Worm (Caenorhabditis elegans) whole organism, L1 larva: ENCODE data around the gene F54F2.14.

Experiments
- ama-1 ChIP-seq: fragments of 150-350 bp; optimal IDR thresholded peaks from 2 replicates; lab custom pipeline; 2014
- ceh-63 ChIP-seq: fragments of 200-800 bp; sonication (Bioruptor generic); optimal IDR thresholded peaks from 2 replicates; lab custom pipeline; 2018; ENCODE audit warnings: mild to moderate bottlenecking, missing genetic modification characterization, missing compliant biosample characterization
- ceh-88 ChIP-seq: fragments of 200-800 bp; sonication (Bioruptor generic); IDR thresholded peaks from 2 replicates; pipeline ENCODE4 v1.3.6; 2022; ENCODE audit warnings: missing genetic modification characterization, missing compliant biosample characterization
- fkh-10 ChIP-seq: sonication (generic microtip); optimal IDR thresholded peaks from 2 replicates; lab custom pipeline; 2017; ENCODE audit warnings: missing biosample characterization, missing genetic modification reagents, missing genetic modification characterization
- hlh-17 ChIP-seq: fragments of 200-800 bp; sonication (Bioruptor generic); optimal IDR thresholded peaks from 2 replicates; lab custom pipeline; 2018; ENCODE audit warnings: missing genetic modification characterization, mild to moderate bottlenecking, missing compliant biosample characterization, moderate library complexity, borderline replicate concordance
- lin-14 ChIP-seq: fragments of 200-800 bp; sonication (Bioruptor generic); optimal IDR thresholded peaks from 2 replicates; lab custom pipeline; 2018; ENCODE audit warnings: mild to moderate bottlenecking, missing genetic modification characterization, moderate library complexity, missing compliant biosample characterization
- nhr-11 ChIP-seq: fragments of 150-350 bp; optimal IDR thresholded peaks from 2 replicates; lab custom pipeline; 2014; ENCODE audit warnings: missing biosample characterization, missing genetic modification characterization
- nhr-76 ChIP-seq: sonication (generic microtip); optimal IDR thresholded peaks from 2 replicates; lab custom pipeline; 2017; ENCODE audit warnings: missing biosample characterization, missing genetic modification characterization
- snu-23 ChIP-seq: sonication (generic microtip); optimal IDR thresholded peaks from 2 replicates; lab custom pipeline; 2016; ENCODE audit warnings: missing genetic modification characterization, missing compliant biosample characterization
- unc-62 ChIP-seq: fragments of 150-350 bp; optimal IDR thresholded peaks from 2 replicates; lab custom pipeline; 2014; ENCODE audit warnings: missing biosample characterization, missing genetic modification reagents, missing genetic modification characterization
- zag-1 ChIP-seq: fragments of 150-350 bp; optimal IDR thresholded peaks from 2 replicates; lab custom pipeline; 2014; ENCODE audit warnings: missing biosample characterization, missing genetic modification characterization

- TF ChIP-seq fkh-10 (GFP tag; lab: Kevin White, UChicago) (no peak), nhr-11 (no peak), hlh-17 (GFP tag; lab: Kevin White, UChicago) (no peak), unc-62 (GFP tag; lab: Kevin White, UChicago) (no peak), ceh-88 (peak; percentile 49; the same call in 1 of the 2 replicates), snu-23 (peak; percentile 81), zag-1 (tag; lab: Kevin White, UChicago) (no peak), ceh-63 (GFP tag; lab: Kevin White, UChicago) (no peak), nhr-76 (tag; lab: Kevin White, UChicago) (no peak), lin-14 (GFP tag; lab: Kevin White, UChicago) (peak; percentile 95), ama-1 (lab: Kevin White, UChicago) (no peak)
These were observed 3.4 kb downstream of the F54F2.14 start for ce11 chrIII:8794793-8795192.
